Fruit fly (Drosophila melanogaster) whole organism, adult: Measurements from ENCODE around the gene CG1764.

Experiments used
- CG12768 ChIP-seq: fragments of 200-800 bp; sonication (Bioruptor generic); optimal IDR thresholded peaks from 2 replicates; lab custom pipeline; 2017; ENCODE audit warnings: missing biosample characterization, missing genetic modification characterization, mild to moderate bottlenecking, moderate library complexity, missing genetic modification reagents
- ovo ChIP-seq: fragments of 200-800 bp; sonication (Bioruptor generic); optimal IDR thresholded peaks from 2 replicates; lab custom pipeline; 2016; ENCODE audit warnings: missing biosample characterization, missing genetic modification characterization

DNA sequence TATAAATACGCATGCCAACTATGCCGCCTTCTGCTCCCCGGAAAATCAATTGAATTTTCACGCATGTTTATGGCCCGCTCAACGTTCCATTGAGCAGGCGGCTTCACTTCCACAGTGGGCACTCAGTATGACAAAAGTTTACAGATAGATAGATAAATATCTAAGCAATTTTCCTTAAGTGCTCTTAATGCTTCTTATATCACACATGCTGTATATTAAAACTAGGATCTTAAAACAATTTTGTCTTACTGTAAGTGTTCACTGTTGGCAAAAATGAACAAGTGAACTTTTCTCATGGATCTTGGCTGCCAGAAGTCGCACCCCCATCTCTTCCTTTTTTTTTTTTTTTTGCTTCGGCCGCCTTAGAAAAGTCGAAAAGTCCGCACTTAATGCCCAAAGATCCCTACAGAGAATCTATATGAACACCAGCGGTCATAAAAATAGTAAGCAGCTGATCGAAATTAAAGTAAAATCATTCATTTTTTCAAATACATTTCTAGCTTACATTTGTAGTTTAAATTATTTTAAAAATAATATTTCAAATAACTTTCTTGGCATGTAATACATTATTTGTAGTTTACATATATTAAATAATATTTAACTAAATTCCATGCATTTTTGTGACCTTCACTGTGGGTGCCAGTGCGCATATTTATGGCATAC lies 49.0 kb downstream of the CG1764 start:
- TF ChIP-seq CG12768 (GFP tag; lab: Kevin White, UChicago) (no peak), ovo (GFP tag; lab: Kevin White, UChicago) (no peak)
